Worm (Caenorhabditis elegans) whole organism, L4/young adult: Measurements from ENCODE around the gene lin-54.

Experiments
- W03F9.2 ChIP-seq: fragments of 150-350 bp; optimal IDR thresholded peaks from 2 replicates; lab custom pipeline; 2014; ENCODE audit warnings: missing biosample characterization, missing genetic modification characterization
- dao-5 ChIP-seq: sonication (generic microtip); optimal IDR thresholded peaks from 2 replicates; lab custom pipeline; 2016; ENCODE audit warnings: missing genotype, missing genetic modification characterization, moderate library complexity, missing compliant biosample characterization
- him-1 ChIP-seq: sonication (generic microtip); optimal IDR thresholded peaks from 2 replicates; lab custom pipeline; 2016; ENCODE audit warnings: missing genotype, missing genetic modification reagents, missing genetic modification characterization, missing compliant biosample characterization

- TF ChIP-seq W03F9.2 = no peak
- no peak for TF ChIP-seq him-1 (tag; lab: Kevin White, UChicago)
- no peak for TF ChIP-seq dao-5 (tag; lab: Kevin White, UChicago)
These were observed 11.4 kb downstream of the lin-54 start, which contains the start of gene ttr-51 for ce11 chrIV:13252211-13252610.
